Worm (Caenorhabditis elegans) whole organism, L2 larva: ENCODE data around the gene C18B10.6.

Experiments used
- ZK546.5 ChIP-seq: sonication (generic microtip); optimal IDR thresholded peaks from 2 replicates; lab custom pipeline; 2017; ENCODE audit warnings: missing biosample characterization, missing genetic modification characterization
- ceh-16 ChIP-seq: fragments of 150-350 bp; optimal IDR thresholded peaks from 2 replicates; lab custom pipeline; 2014; ENCODE audit warnings: missing biosample characterization, missing genetic modification characterization
- egl-27 ChIP-seq: sonication (generic microtip); optimal IDR thresholded peaks from 3 replicates; lab custom pipeline; 2017; ENCODE audit warnings: missing biosample characterization, missing genetic modification reagents, missing genetic modification characterization
- lin-13 ChIP-seq: fragments of 150-350 bp; optimal IDR thresholded peaks from 2 replicates; lab custom pipeline; 2014; ENCODE audit warnings: missing biosample characterization, missing genetic modification reagents, missing genetic modification characterization
- lsy-2 ChIP-seq, 2 experiments: fragments of 150-350 bp in 1 of 2; sonication (generic microtip) in 1 of 2; optimal IDR thresholded peaks; 2 replicates each; lab custom pipeline; 2014 to 2017; ENCODE audit warnings: missing biosample characterization in 2 of 2, missing genetic modification characterization in 2 of 2
- nhr-237 ChIP-seq: fragments of 150-350 bp; optimal IDR thresholded peaks from 2 replicates; lab custom pipeline; 2014; ENCODE audit warnings: missing biosample characterization, missing genetic modification characterization
- skn-1 ChIP-seq: sonication (generic microtip); optimal IDR thresholded peaks from 2 replicates; lab custom pipeline; 2017; ENCODE audit warnings: missing biosample characterization, missing genetic modification characterization
- unc-39 ChIP-seq: fragments of 150-350 bp; optimal IDR thresholded peaks from 2 replicates; lab custom pipeline; 2014; ENCODE audit warnings: missing biosample characterization, missing genetic modification characterization
- zag-1 ChIP-seq: fragments of 150-350 bp; optimal IDR thresholded peaks from 2 replicates; lab custom pipeline; 2014; ENCODE audit warnings: missing biosample characterization, missing genetic modification characterization

ce11 chrV:7436509-7436908 lies 44.3 kb downstream of the C18B10.6 start:
- TF ChIP-seq ceh-16 (tag; lab: Kevin White, UChicago) (no peak), ZK546.5 (no peak), unc-39 (no peak), nhr-237 (tag; lab: Kevin White, UChicago) (no peak), egl-27 (tag; lab: Kevin White, UChicago) (no peak), zag-1 (tag; lab: Kevin White, UChicago) (no peak), lin-13 (GFP tag; lab: Kevin White, UChicago) (no peak), lsy-2 (tag; optimal IDR thresholded peaks at IDR 0.05; lab: Kevin White, UChicago) (no peak), skn-1 (tag; lab: Kevin White, UChicago) (no peak)
